Fruit fly (Drosophila melanogaster): Measurements from ENCODE around the gene sfl.

sfl gene

dm6 chr3L:6552968-6553402 lies 57.5 kb downstream of the sfl start (continued):
- TF ChIP-seq kah (GFP tag; optimal IDR thresholded peaks at IDR 0.05) (peak; percentile 19), CG8089 (GFP tag; optimal IDR thresholded peaks at IDR 0.05) (peak; percentile 3), CG8478 (optimal IDR thresholded peaks at IDR 0.05) (no peak), wdn (GFP tag; IDR thresholded peaks at IDR 0.05) (peak; percentile 80), CG13775 (GFP tag; optimal IDR thresholded peaks at IDR 0.05) (peak; percentile 77), CG10209 (GFP tag; optimal IDR thresholded peaks at IDR 0.05) (peak; percentile 80), CG8290 (GFP tag; optimal IDR thresholded peaks at IDR 0.05) (no peak), CG8290 (tag; optimal IDR thresholded peaks at IDR 0.05) (peak in 1 of 2 experiments; percentile 85), ara (GFP tag; IDR thresholded peaks at IDR 0.05) (peak; percentile 75), Atf3 (GFP tag; optimal IDR thresholded peaks at IDR 0.05) (peak; percentile 22), CG7271 (tag; optimal IDR thresholded peaks at IDR 0.05) (peak; percentile 7), lbe (GFP tag; optimal IDR thresholded peaks at IDR 0.05) (peak; percentile 87), Hand (GFP tag; optimal IDR thresholded peaks at IDR 0.05) (peak; percentile 86), HLH4C (GFP tag; IDR thresholded peaks at IDR 0.05; ENCODE audit: partially characterized antibody) (no peak), CG33213 (GFP tag; optimal IDR thresholded peaks at IDR 0.05) (peak; percentile 50), ken (GFP tag; IDR thresholded peaks at IDR 0.05) (peak; percentile 78; the same call in 1 of the 3 replicates), CG11723 (GFP tag; optimal IDR thresholded peaks at IDR 0.05) (peak; percentile 65), CG2120 (GFP tag; optimal IDR thresholded peaks at IDR 0.05) (peak; percentile 95), CG3065 (GFP tag; optimal IDR thresholded peaks at IDR 0.05) (peak; percentile 30), ab (GFP tag; optimal IDR thresholded peaks at IDR 0.05) (no peak), hb (GFP tag; IDR thresholded peaks at IDR 0.05; ENCODE audit: partially characterized antibody) (no peak), Lim3 (GFP tag; IDR thresholded peaks at IDR 0.05) (no peak), rib (GFP tag; IDR thresholded peaks at IDR 0.05) (peak; percentile 66), Drgx (GFP tag; IDR thresholded peaks at IDR 0.05) (peak; percentile 63), shn (GFP tag; optimal IDR thresholded peaks at IDR 0.05) (peak; percentile 57), jumu (GFP tag; optimal IDR thresholded peaks at IDR 0.05) (peak; percentile 56), Kr (GFP tag; optimal IDR thresholded peaks at IDR 0.05) (no peak), Hr78 (GFP tag; optimal IDR thresholded peaks at IDR 0.05) (peak in 1 of 2 experiments; percentile 57), Camta (GFP tag; optimal IDR thresholded peaks at IDR 0.05) (peak; percentile 60), insv (GFP tag; optimal IDR thresholded peaks at IDR 0.05) (peak in 1 of 2 experiments; percentile 36), CG4282 (GFP tag; optimal IDR thresholded peaks at IDR 0.05) (peak; percentile 61), CG6689 (GFP tag; IDR thresholded peaks at IDR 0.05) (peak; percentile 85), CG12659 (GFP tag; optimal IDR thresholded peaks at IDR 0.05) (peak; percentile 85), Atf6 (GFP tag; IDR thresholded peaks at IDR 0.05) (peak; percentile 93), zfh2 (GFP tag; optimal IDR thresholded peaks at IDR 0.05) (peak; percentile 87), row (GFP tag; IDR thresholded peaks at IDR 0.05) (peak; percentile 93), NK7.1 (GFP tag; optimal IDR thresholded peaks at IDR 0.05) (peak; percentile 69), CG17328 (GFP tag; IDR thresholded peaks at IDR 0.05) (peak; percentile 86), CG10321 (GFP tag; IDR thresholded peaks at IDR 0.05) (peak; percentile 15; the same call in 1 of the 2 replicates), CG6854 (GFP tag; optimal IDR thresholded peaks at IDR 0.05) (peak; percentile 71), her (GFP tag; optimal IDR thresholded peaks at IDR 0.05) (peak; percentile 61), CG4820 (GFP tag; optimal IDR thresholded peaks at IDR 0.05) (peak; percentile 40), Doc2 (GFP tag; IDR thresholded peaks at IDR 0.05) (0 out of 2 replicates have a peak, but pooled peaks have one; percentile 49), gem (tag; optimal IDR thresholded peaks at IDR 0.05) (peak; percentile 91), Max (GFP tag; optimal IDR thresholded peaks at IDR 0.05) (peak; percentile 62), C15 (GFP tag; IDR thresholded peaks at IDR 0.05) (peak; percentile 71; the same call in 1 of the 3 replicates), ERR (GFP tag; optimal IDR thresholded peaks at IDR 0.05) (peak; percentile 70), eyg (GFP tag; optimal IDR thresholded peaks at IDR 0.05) (peak; percentile 73), Meics (GFP tag; optimal IDR thresholded peaks at IDR 0.05) (peak; percentile 89), CG5953 (GFP tag; IDR thresholded peaks at IDR 0.05) (peak; percentile 73; the same call in 1 of the 2 replicates), CG18476 (GFP tag; optimal IDR thresholded peaks at IDR 0.05) (peak; percentile 74), odd (GFP tag; optimal IDR thresholded peaks at IDR 0.05) (peak; percentile 82)
